Fruit fly (Drosophila melanogaster) whole organism, embryonic: Measurements from ENCODE around the gene Ctns.

Source experiments
- B-H2 ChIP-seq: fragments of 200-800 bp; sonication (Bioruptor generic); optimal IDR thresholded peaks from 2 replicates; lab custom pipeline; 2018; ENCODE audit warnings: missing biosample characterization, mild to moderate bottlenecking, missing genetic modification characterization
- CG10654 ChIP-seq: fragments of 200-800 bp; sonication (Bioruptor generic); optimal IDR thresholded peaks from 2 replicates; lab custom pipeline; 2016; ENCODE audit warnings: missing biosample characterization, missing genetic modification characterization
- CG11093 ChIP-seq: fragments of 200-800 bp; sonication (Bioruptor generic); IDR thresholded peaks from 3 replicates; pipeline ENCODE4 v1.3.6; 2022; ENCODE audit warnings: missing biosample characterization, missing genetic modification characterization
- CG12219 ChIP-seq: fragments of 200-800 bp; sonication (Bioruptor generic); optimal IDR thresholded peaks from 3 replicates; lab custom pipeline; 2018; ENCODE audit warnings: missing biosample characterization, mild to moderate bottlenecking, missing genetic modification characterization
- CG14860 ChIP-seq: fragments of 200-800 bp; sonication (Bioruptor generic); IDR thresholded peaks from 3 replicates; pipeline ENCODE4 v1.3.6; 2022; ENCODE audit warnings: missing biosample characterization, missing genetic modification characterization; ENCODE audit not compliant: partially characterized antibody
- CG1647 ChIP-seq: fragments of 200-800 bp; sonication (Bioruptor generic); optimal IDR thresholded peaks from 3 replicates; lab custom pipeline; 2016; ENCODE audit warnings: missing biosample characterization, missing genetic modification characterization
- CG18599 ChIP-seq: fragments of 200-800 bp; sonication (Bioruptor generic); optimal IDR thresholded peaks from 3 replicates; lab custom pipeline; 2017; ENCODE audit warnings: missing biosample characterization, missing genetic modification characterization, mild to moderate bottlenecking, moderate library complexity, missing genetic modification reagents
- CG2199 ChIP-seq: fragments of 200-800 bp; sonication (Bioruptor generic); IDR thresholded peaks from 3 replicates; pipeline ENCODE4 v1.3.6; 2022; ENCODE audit warnings: missing biosample characterization, missing genetic modification characterization
- CG2712 ChIP-seq: fragments of 200-800 bp; optimal IDR thresholded peaks from 3 replicates; lab custom pipeline; 2019; ENCODE audit warnings: missing biosample characterization, mild to moderate bottlenecking, missing genetic modification characterization, moderate library complexity
- CG2875 ChIP-seq: fragments of 200-800 bp; sonication (Bioruptor generic); optimal IDR thresholded peaks from 2 replicates; lab custom pipeline; 2017; ENCODE audit warnings: missing biosample characterization, mild to moderate bottlenecking, missing genetic modification characterization, missing genetic modification reagents
- CG3407 ChIP-seq: fragments of 200-800 bp; sonication (Bioruptor generic); optimal IDR thresholded peaks from 2 replicates; lab custom pipeline; 2018; ENCODE audit warnings: missing biosample characterization, mild to moderate bottlenecking, missing genetic modification characterization
- CG4617 ChIP-seq: fragments of 200-800 bp; sonication (Bioruptor generic); optimal IDR thresholded peaks from 3 replicates; lab custom pipeline; 2016; ENCODE audit warnings: missing biosample characterization, missing genetic modification characterization, borderline replicate concordance
- CG4707 ChIP-seq: fragments of 200-800 bp; sonication (Bioruptor generic); optimal IDR thresholded peaks from 2 replicates; lab custom pipeline; 2018; ENCODE audit warnings: missing biosample characterization, mild to moderate bottlenecking, missing genetic modification characterization, moderate library complexity
- CG7556 ChIP-seq: fragments of 200-800 bp; sonication (Bioruptor generic); optimal IDR thresholded peaks from 2 replicates; lab custom pipeline; 2017; ENCODE audit warnings: missing biosample characterization, mild to moderate bottlenecking, missing genetic modification characterization
- CG7839 ChIP-seq: fragments of 200-800 bp; sonication (Bioruptor generic); optimal IDR thresholded peaks from 3 replicates; lab custom pipeline; 2018; ENCODE audit warnings: missing biosample characterization, mild to moderate bottlenecking, missing genetic modification characterization, moderate library complexity
- CG8359 ChIP-seq: fragments of 200-800 bp; sonication (Bioruptor generic); optimal IDR thresholded peaks from 2 replicates; lab custom pipeline; 2017; ENCODE audit warnings: missing biosample characterization, mild to moderate bottlenecking, missing genetic modification characterization, borderline replicate concordance
- CG8388 ChIP-seq: fragments of 200-800 bp; sonication (Bioruptor generic); optimal IDR thresholded peaks from 2 replicates; lab custom pipeline; 2019; ENCODE audit warnings: missing biosample characterization, mild to moderate bottlenecking, missing genetic modification characterization, moderate library complexity
- CG9932 ChIP-seq: fragments of 200-800 bp; sonication (Bioruptor generic); IDR thresholded peaks from 2 replicates; pipeline ENCODE4 v1.3.6; 2022; ENCODE audit warnings: missing biosample characterization, missing genetic modification characterization
- CrebB ChIP-seq: fragments of 200-800 bp; sonication (Bioruptor generic); optimal IDR thresholded peaks from 3 replicates; lab custom pipeline; 2018; ENCODE audit warnings: missing biosample characterization, mild to moderate bottlenecking, missing genetic modification characterization
- Dp ChIP-seq: fragments of 200-800 bp; sonication (Bioruptor generic); optimal IDR thresholded peaks from 2 replicates; lab custom pipeline; 2018; ENCODE audit warnings: missing biosample characterization, mild to moderate bottlenecking, missing genetic modification characterization, moderate library complexity
- Ets65A ChIP-seq: fragments of 200-800 bp; sonication (Bioruptor generic); peaks from one replicate; lab custom pipeline; 2016; ENCODE audit warnings: missing biosample characterization, missing genetic modification characterization
- Ets97D ChIP-seq: fragments of 200-800 bp; sonication (Bioruptor generic); optimal IDR thresholded peaks from 3 replicates; lab custom pipeline; 2016; ENCODE audit warnings: missing biosample characterization, missing genetic modification characterization
- HLH4C ChIP-seq: fragments of 200-800 bp; sonication (Bioruptor generic); IDR thresholded peaks from 3 replicates; pipeline ENCODE4 v1.3.6; 2022; ENCODE audit warnings: missing biosample characterization, missing genetic modification characterization; ENCODE audit not compliant: partially characterized antibody
- Hey ChIP-seq: fragments of 200-800 bp; sonication (Bioruptor generic); optimal IDR thresholded peaks from 3 replicates; lab custom pipeline; 2018; ENCODE audit warnings: missing biosample characterization, mild to moderate bottlenecking, missing genetic modification characterization
- Hmx ChIP-seq: fragments of 200-800 bp; sonication (Bioruptor generic); optimal IDR thresholded peaks from 2 replicates; lab custom pipeline; 2016; ENCODE audit warnings: missing biosample characterization, missing genetic modification characterization
- Hr51 ChIP-seq, 2 experiments: fragments of 200-800 bp; sonication (Bioruptor generic); optimal IDR thresholded peaks; 2 replicates in 1 of 2; 3 replicates in 1 of 2; lab custom pipeline; 2016 to 2018; ENCODE audit warnings: missing biosample characterization in 2 of 2, missing genetic modification characterization in 2 of 2, mild to moderate bottlenecking in 1 of 2, moderate library complexity in 1 of 2
- Sin3A ChIP-seq: fragments of >200 bp; optimal IDR thresholded peaks from 2 replicates; lab custom pipeline; 2018
- Sry-δ ChIP-seq: fragments of 200-800 bp; sonication (Bioruptor generic); optimal IDR thresholded peaks from 2 replicates; lab custom pipeline; 2016; ENCODE audit warnings: missing biosample characterization, missing genetic modification characterization
- abd-A ChIP-seq: fragments of 200-800 bp; sonication (Bioruptor generic); optimal IDR thresholded peaks from 3 replicates; lab custom pipeline; 2019; ENCODE audit warnings: missing biosample characterization, mild to moderate bottlenecking, missing genetic modification characterization, moderate library complexity
- cad ChIP-seq: fragments of >200 bp; optimal IDR thresholded peaks from 2 replicates; lab custom pipeline; 2017; ENCODE audit warnings: missing biosample characterization, missing genetic modification characterization
- caup ChIP-seq: fragments of 200-800 bp; sonication (Bioruptor generic); optimal IDR thresholded peaks from 3 replicates; lab custom pipeline; 2017; ENCODE audit warnings: missing biosample characterization, mild to moderate bottlenecking, missing genetic modification characterization, moderate library complexity; ENCODE audit not compliant: severe bottlenecking
- ci ChIP-seq: fragments of 200-800 bp; sonication (Bioruptor generic); IDR thresholded peaks from 3 replicates; pipeline ENCODE4 v1.3.6; 2022; ENCODE audit warnings: missing biosample characterization, missing genetic modification characterization
- danr ChIP-seq: fragments of 200-800 bp; sonication (Bioruptor generic); IDR thresholded peaks from 2 replicates; pipeline ENCODE4 v1.3.6; 2022; ENCODE audit warnings: missing biosample characterization, missing genetic modification characterization
- dati ChIP-seq: fragments of 200-800 bp; sonication (Bioruptor generic); IDR thresholded peaks from 2 replicates; pipeline ENCODE4 v1.3.6; 2022; ENCODE audit warnings: missing biosample characterization, missing genetic modification characterization
- dmrt99B ChIP-seq: fragments of 200-800 bp; sonication (Bioruptor generic); optimal IDR thresholded peaks from 2 replicates; lab custom pipeline; 2018; ENCODE audit warnings: missing biosample characterization, mild to moderate bottlenecking, missing genetic modification characterization, moderate library complexity
- dpn ChIP-seq, 2 experiments: fragments of 200-800 bp; sonication (Bioruptor generic); optimal IDR thresholded peaks; 3 replicates each; lab custom pipeline; 2016; ENCODE audit warnings: missing biosample characterization in 2 of 2, missing genetic modification characterization in 2 of 2
- exex ChIP-seq: fragments of 200-800 bp; sonication (Bioruptor generic); optimal IDR thresholded peaks from 4 replicates; lab custom pipeline; 2018; ENCODE audit warnings: missing biosample characterization, mild to moderate bottlenecking, missing genetic modification characterization, moderate library complexity
- fd102C ChIP-seq: fragments of 200-800 bp; sonication (Bioruptor generic); optimal IDR thresholded peaks from 2 replicates; lab custom pipeline; 2018; ENCODE audit warnings: missing biosample characterization, mild to moderate bottlenecking, missing genetic modification characterization, moderate library complexity
- gce ChIP-seq: fragments of 200-800 bp; sonication (Bioruptor generic); IDR thresholded peaks from 3 replicates; pipeline ENCODE4 v1.3.6; 2022; ENCODE audit warnings: missing biosample characterization, missing genetic modification characterization
- lab ChIP-seq: fragments of 200-800 bp; sonication (Bioruptor generic); optimal IDR thresholded peaks from 3 replicates; lab custom pipeline; 2017; ENCODE audit warnings: missing biosample characterization, missing genetic modification characterization, mild to moderate bottlenecking, moderate library complexity, missing genetic modification reagents
- lov ChIP-seq, 2 experiments: fragments of 200-800 bp in 1 of 2; fragments of >200 bp in 1 of 2; sonication (Bioruptor generic) in 1 of 2; IDR thresholded peaks in 1 of 2; optimal IDR thresholded peaks in 1 of 2; 2 replicates in 1 of 2; 3 replicates in 1 of 2; pipeline versions ENCODE4 v1.3.6 to Lab custom; 2017 to 2022; ENCODE audit warnings: missing biosample characterization in 1 of 2, missing genetic modification characterization in 1 of 2
- phol ChIP-seq: fragments of 200-800 bp; sonication (Bioruptor generic); optimal IDR thresholded peaks from 3 replicates; lab custom pipeline; 2018; ENCODE audit warnings: missing biosample characterization, mild to moderate bottlenecking, missing genetic modification characterization, moderate library complexity
- repo ChIP-seq: fragments of 200-800 bp; sonication (Bioruptor generic); optimal IDR thresholded peaks from 2 replicates; lab custom pipeline; 2016; ENCODE audit warnings: missing biosample characterization, missing genetic modification characterization
- scrt ChIP-seq: fragments of 200-800 bp; sonication (Bioruptor generic); optimal IDR thresholded peaks from 2 replicates; lab custom pipeline; 2018; ENCODE audit warnings: missing biosample characterization, mild to moderate bottlenecking, missing genetic modification characterization, moderate library complexity
- sens ChIP-seq: fragments of 200-800 bp; sonication (Bioruptor generic); peaks from one replicate; lab custom pipeline; 2016; ENCODE audit warnings: missing biosample characterization, missing genetic modification characterization
- ssp ChIP-seq: fragments of 200-800 bp; sonication (Bioruptor generic); IDR thresholded peaks from 2 replicates; pipeline ENCODE4 v1.3.6; 2022; ENCODE audit warnings: missing biosample characterization, missing genetic modification characterization
- tna ChIP-seq: fragments of 200-800 bp; sonication (Bioruptor generic); IDR thresholded peaks from 2 replicates; pipeline ENCODE4 v1.3.6; 2022; ENCODE audit warnings: missing biosample characterization, missing genetic modification characterization; ENCODE audit not compliant: partially characterized antibody
- trh ChIP-seq: fragments of 200-800 bp; sonication (Bioruptor generic); optimal IDR thresholded peaks from 2 replicates; lab custom pipeline; 2016; ENCODE audit warnings: missing biosample characterization, missing genetic modification characterization
- vvl ChIP-seq: fragments of 200-800 bp; sonication (Bioruptor generic); IDR thresholded peaks from 2 replicates; pipeline ENCODE4 v1.3.6; 2022; ENCODE audit warnings: missing biosample characterization, missing genetic modification characterization
- zf30C ChIP-seq: fragments of 200-800 bp; sonication (Bioruptor generic); optimal IDR thresholded peaks from 3 replicates; lab custom pipeline; 2018; ENCODE audit warnings: missing biosample characterization, mild to moderate bottlenecking, missing genetic modification characterization

Gene Ctns

dm6 chr3R:23088252-23088651 is 29.5 kb upstream of the Ctns start:
- TF ChIP-seq exex (tag; lab: Kevin White, UChicago) (no peak), CG7839 (tag; lab: Kevin White, UChicago) (no peak), lov (optimal IDR thresholded peaks at IDR 0.05; lab: Kevin White, UChicago) (no peak), lov (GFP tag; IDR thresholded peaks at IDR 0.05; lab: Robert Waterston, UW) (0 out of 3 replicates have a peak, but pooled peaks have one; percentile 33), Hey (tag; lab: Kevin White, UChicago) (no peak), CG8359 (GFP tag; lab: Kevin White, UChicago) (no peak), CG8388 (GFP tag; lab: Kevin White, UChicago) (no peak), Hmx (GFP tag; lab: Kevin White, UChicago) (no peak), Ets65A (peak; percentile 43), lab (GFP tag; lab: Kevin White, UChicago) (peak; percentile 3), trh (GFP tag; lab: Kevin White, UChicago) (no peak), CG12219 (GFP tag; lab: Kevin White, UChicago) (no peak), repo (GFP tag; lab: Kevin White, UChicago) (no peak), sens (no peak), dati (no peak), CG4707 (no peak), phol (tag; lab: Kevin White, UChicago) (peak; percentile 55), gce (GFP tag; lab: Robert Waterston, UW) (no peak), Hr51 (GFP tag; optimal IDR thresholded peaks at IDR 0.05; lab: Kevin White, UChicago) (peak in 1 of 2 experiments; percentile 7), CG7556 (GFP tag; lab: Kevin White, UChicago) (no peak), CG1647 (GFP tag; lab: Kevin White, UChicago) (no peak), ci (0 out of 3 replicates have a peak, but pooled peaks have one; percentile 44), CG2199 (GFP tag; lab: Robert Waterston, UW) (no peak), CG14860 (GFP tag; lab: Robert Waterston, UW) (no peak), CrebB (tag; lab: Kevin White, UChicago) (no peak), CG10654 (no peak), CG9932 (GFP tag; lab: Robert Waterston, UW) (no peak), abd-A (tag; lab: Kevin White, UChicago) (peak; percentile 95), vvl (GFP tag; lab: Robert Waterston, UW) (no peak), fd102C (no peak), caup (GFP tag; lab: Kevin White, UChicago) (no peak), cad (no peak), CG11093 (no peak), CG2875 (GFP tag; lab: Kevin White, UChicago) (no peak), zf30C (no peak), CG4617 (no peak), dmrt99B (tag; lab: Kevin White, UChicago) (no peak), B-H2 (GFP tag; lab: Kevin White, UChicago) (no peak), tna (GFP tag; lab: Robert Waterston, UW) (no peak), Dp (GFP tag; lab: Kevin White, UChicago) (no peak), CG2712 (no peak), Ets97D (GFP tag; lab: Kevin White, UChicago) (peak; percentile 61), CG18599 (GFP tag; lab: Kevin White, UChicago) (peak; percentile 25), CG3407 (GFP tag; lab: Kevin White, UChicago) (no peak), dpn (GFP tag; optimal IDR thresholded peaks at IDR 0.05; lab: Kevin White, UChicago) (no peak), HLH4C (GFP tag; lab: Robert Waterston, UW) (no peak), Sry-δ (no peak), scrt (GFP tag; lab: Kevin White, UChicago) (peak; percentile 17), danr (GFP tag; lab: Robert Waterston, UW) (no peak), ssp (GFP tag; lab: Robert Waterston, UW) (no peak), Sin3A (lab: Kevin White, UChicago) (no peak)
